Fruit fly (Drosophila melanogaster): ENCODE data around the gene CG14262.
A peak's percentile ranks its signal among the peaks of the same experiment; 100 is the strongest.

Gene CG14262

DNA sequence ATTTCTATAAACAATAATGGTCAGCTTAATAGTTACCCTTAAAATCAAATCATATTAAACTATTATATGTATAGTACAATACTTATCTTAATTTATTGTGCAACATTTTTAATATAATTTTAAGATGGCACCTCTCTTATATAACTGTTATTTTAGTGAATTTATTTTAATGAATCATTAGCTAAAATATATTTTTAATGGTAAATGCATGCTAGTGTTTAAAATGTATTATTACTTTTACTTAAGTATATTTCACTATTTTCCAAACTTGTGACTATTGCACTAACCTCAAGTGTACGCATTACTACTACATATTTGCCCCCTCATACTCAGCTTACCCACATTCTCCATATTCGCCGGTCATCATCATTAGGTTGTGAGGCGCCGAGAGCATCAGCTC lies 19.0 kb downstream of the CG14262 start (continued):
- TF ChIP-seq dsx (GFP tag; optimal IDR thresholded peaks at IDR 0.05; ENCODE audit: poor library complexity, severe bottlenecking) (peak; percentile 87), CG10669 (GFP tag; optimal IDR thresholded peaks at IDR 0.05) (peak; percentile 48), CG7368 (GFP tag; optimal IDR thresholded peaks at IDR 0.05) (peak; percentile 15), CG6854 (GFP tag; optimal IDR thresholded peaks at IDR 0.05) (no peak), esn (GFP tag; optimal IDR thresholded peaks at IDR 0.05) (peak; percentile 42), Hr4 (GFP tag; optimal IDR thresholded peaks at IDR 0.05) (peak; percentile 44), Hr38 (GFP tag; optimal IDR thresholded peaks at IDR 0.05) (no peak), CG8319 (GFP tag; optimal IDR thresholded peaks at IDR 0.05) (no peak), CG32006 (GFP tag; optimal IDR thresholded peaks at IDR 0.05) (peak; percentile 75), ss (GFP tag; optimal IDR thresholded peaks at IDR 0.05) (peak; percentile 43 to 77)

DNA sequence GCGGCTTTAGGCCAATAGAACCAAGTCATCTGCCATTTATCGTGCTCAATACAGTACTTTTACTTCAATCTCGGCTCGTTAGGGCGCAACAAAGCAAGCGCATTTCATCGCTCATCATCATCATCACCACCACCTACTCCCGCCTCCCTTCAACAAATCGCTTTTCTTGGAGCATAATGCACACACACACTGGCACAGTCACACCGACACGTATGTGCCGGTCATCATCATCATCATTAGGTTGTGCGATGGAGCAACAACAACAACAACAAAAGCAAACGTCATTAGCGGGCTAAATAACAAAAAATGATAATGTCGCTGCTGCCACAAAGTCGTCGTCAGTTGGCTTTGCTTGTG lies 19.9 kb downstream of the CG14262 start:
- TF ChIP-seq dsx (GFP tag; optimal IDR thresholded peaks at IDR 0.05; ENCODE audit: poor library complexity, severe bottlenecking) = peak; percentile 68
- no peak for TF ChIP-seq CG31627 (GFP tag; optimal IDR thresholded peaks at IDR 0.05)

DNA sequence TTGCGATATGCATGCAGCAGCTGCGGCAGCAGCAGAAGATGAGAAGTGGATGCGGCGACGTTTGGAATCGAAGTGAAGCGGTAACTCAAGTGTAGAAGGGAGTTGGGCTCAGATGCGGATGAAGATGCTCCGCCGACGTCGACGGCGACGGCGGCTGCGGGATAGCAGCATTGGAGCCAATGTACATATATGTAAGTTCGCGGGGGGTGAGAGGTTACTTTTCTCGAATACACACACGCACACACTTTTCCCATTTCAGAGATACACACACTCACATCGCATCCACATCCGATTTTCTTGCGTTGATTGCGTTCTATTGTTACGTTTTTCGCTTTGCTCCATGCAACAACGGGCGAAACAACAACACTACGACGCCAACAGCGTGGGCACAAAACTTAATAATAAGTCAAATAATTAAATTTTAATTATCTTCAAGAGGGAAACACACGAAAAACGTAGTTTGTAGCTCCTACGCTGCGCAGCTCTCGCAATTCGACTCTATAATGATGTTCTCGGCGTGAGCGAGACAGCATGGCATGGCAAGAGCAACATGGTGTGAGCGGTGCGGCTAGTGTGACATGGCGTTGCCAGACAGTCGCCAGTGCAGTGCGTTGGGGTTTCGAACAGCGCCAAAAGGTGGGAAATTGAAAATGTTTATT lies 20.4 kb downstream of the CG14262 start, which contains the start of gene CG18766:
CG18766 (minus strand) TSS at position 508 of the 659 bp plus-strand sequence.
- TF ChIP-seq Sox102F (GFP tag; optimal IDR thresholded peaks at IDR 0.05) (no peak), OdsH (GFP tag; optimal IDR thresholded peaks at IDR 0.05) (no peak), CG1621 (tag; optimal IDR thresholded peaks at IDR 0.05) (peak; percentile 13), svp (GFP tag) (peak; percentile 95), esn (GFP tag; optimal IDR thresholded peaks at IDR 0.05) (peak; percentile 18), Hr39 (GFP tag; optimal IDR thresholded peaks at IDR 0.05) (no peak), CG3032 (tag; optimal IDR thresholded peaks at IDR 0.05) (no peak), CG8319 (GFP tag; optimal IDR thresholded peaks at IDR 0.05) (no peak), Gug (GFP tag; IDR thresholded peaks at IDR 0.05) (no peak), ss (GFP tag; optimal IDR thresholded peaks at IDR 0.05) (peak; percentile 67 to 76), CG9139 (GFP tag; optimal IDR thresholded peaks at IDR 0.05) (peak; percentile 61), salr (GFP tag; optimal IDR thresholded peaks at IDR 0.05) (no peak), Eip78C (GFP tag) (peak; percentile 73), CG6792 (GFP tag; optimal IDR thresholded peaks at IDR 0.05) (no peak), CG6276 (GFP tag; optimal IDR thresholded peaks at IDR 0.05) (no peak), fd85E (GFP tag; optimal IDR thresholded peaks at IDR 0.05) (no peak), CG34406 (GFP tag; optimal IDR thresholded peaks at IDR 0.05) (no peak), Blimp-1 (GFP tag; optimal IDR thresholded peaks at IDR 0.05) (no peak), Met (GFP tag; optimal IDR thresholded peaks at IDR 0.05) (no peak), Sox15 (GFP tag; optimal IDR thresholded peaks at IDR 0.05) (no peak), CG11902 (GFP tag; optimal IDR thresholded peaks at IDR 0.05) (no peak), acj6 (GFP tag; optimal IDR thresholded peaks at IDR 0.05) (no peak), CG3919 (GFP tag; optimal IDR thresholded peaks at IDR 0.05) (peak; percentile 27), pdm3 (GFP tag; optimal IDR thresholded peaks at IDR 0.05) (no peak), CG16779 (tag; optimal IDR thresholded peaks at IDR 0.05) (no peak), CG31627 (GFP tag; optimal IDR thresholded peaks at IDR 0.05) (peak; percentile 16), Ets96B (tag; optimal IDR thresholded peaks at IDR 0.05) (no peak), Hr4 (GFP tag; optimal IDR thresholded peaks at IDR 0.05) (no peak), net (GFP tag; optimal IDR thresholded peaks at IDR 0.05) (no peak), CG8119 (GFP tag; IDR thresholded peaks at IDR 0.05) (no peak), fkh (GFP tag; optimal IDR thresholded peaks at IDR 0.05) (peak; percentile 77), Sox14 (GFP tag; optimal IDR thresholded peaks at IDR 0.05) (peak; percentile 36), topi (GFP tag; optimal IDR thresholded peaks at IDR 0.05) (peak; percentile 27), Ets21C (GFP tag; optimal IDR thresholded peaks at IDR 0.05) (no peak), vri (GFP tag; optimal IDR thresholded peaks at IDR 0.05) (peak; percentile 39), cyc (GFP tag; optimal IDR thresholded peaks at IDR 0.05) (no peak), CG8632 (GFP tag; optimal IDR thresholded peaks at IDR 0.05) (no peak), CG7368 (GFP tag; optimal IDR thresholded peaks at IDR 0.05) (no peak), CG11762 (GFP tag; optimal IDR thresholded peaks at IDR 0.05; ENCODE audit: insufficient read depth) (no peak), eg (GFP tag; IDR thresholded peaks at IDR 0.05) (no peak), CG10669 (GFP tag; optimal IDR thresholded peaks at IDR 0.05) (no peak), Eip75B (GFP tag; optimal IDR thresholded peaks at IDR 0.05) (peak; percentile 9), dsx (GFP tag; optimal IDR thresholded peaks at IDR 0.05; ENCODE audit: poor library complexity, severe bottlenecking) (no peak)

Data from whole organism, prepupa.